Worm (Caenorhabditis elegans): Measurements from ENCODE around the gene prp-19.

Gene prp-19

DNA sequence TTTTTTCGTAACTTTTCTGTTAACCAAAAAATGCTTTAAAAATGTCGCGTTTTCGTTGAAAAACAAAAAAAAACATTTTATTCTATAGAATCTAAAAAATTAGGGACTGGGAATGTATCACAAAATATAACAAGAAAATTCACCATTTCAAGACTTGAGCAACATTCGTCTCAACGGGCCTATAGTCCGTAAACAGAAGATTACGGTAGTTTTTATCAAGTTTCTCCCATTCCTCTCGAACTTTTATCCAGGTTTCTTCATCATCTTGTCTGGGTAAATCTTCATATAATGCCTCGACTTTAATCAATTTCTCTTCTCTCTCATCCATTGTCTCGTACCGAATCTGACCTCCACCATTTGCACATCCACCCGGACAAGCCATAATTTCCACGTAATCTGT, 16.5 kb downstream of the prp-19 start:
- TF ChIP-seq lin-11 (tag; optimal IDR thresholded peaks at IDR 0.05) (no peak), K09A11.1 (tag; optimal IDR thresholded peaks at IDR 0.05; ENCODE audit: insufficient read depth) (no peak), ceh-18 (tag; optimal IDR thresholded peaks at IDR 0.05) (no peak), pat-9 (tag; optimal IDR thresholded peaks at IDR 0.05) (no peak), ama-1 (optimal IDR thresholded peaks at IDR 0.05) (no peak), hlh-8 (tag; optimal IDR thresholded peaks at IDR 0.05) (no peak), fkh-10 (GFP tag; optimal IDR thresholded peaks at IDR 0.05) (no peak), pag-3 (tag; optimal IDR thresholded peaks at IDR 0.05; ENCODE audit: borderline replicate concordance) (no peak), gmeb-2 (tag; optimal IDR thresholded peaks at IDR 0.05) (no peak), sox-4 (tag; optimal IDR thresholded peaks at IDR 0.05) (no peak), dve-1 (tag; optimal IDR thresholded peaks at IDR 0.05) (no peak), elt-4 (tag; optimal IDR thresholded peaks at IDR 0.05) (no peak), tbx-7 (tag; optimal IDR thresholded peaks at IDR 0.05) (no peak), unc-3 (GFP tag; conservative IDR thresholded peaks at IDR 0.05) (no peak), unc-3 (tag; optimal IDR thresholded peaks at IDR 0.05) (no peak), odd-2 (tag; optimal IDR thresholded peaks at IDR 0.05) (no peak), ahr-1 (tag; optimal IDR thresholded peaks at IDR 0.05) (no peak), ets-4 (tag; optimal IDR thresholded peaks at IDR 0.05) (no peak), eyg-1 (tag; optimal IDR thresholded peaks at IDR 0.05) (no peak), rnt-1 (tag; optimal IDR thresholded peaks at IDR 0.05) (no peak)

- TF ChIP-seq ceh-9 (tag; optimal IDR thresholded peaks at IDR 0.05) (no peak), ceh-31 (tag; optimal IDR thresholded peaks at IDR 0.05) (peak; percentile 11), sox-4 (tag; optimal IDR thresholded peaks at IDR 0.05) (no peak), unc-86 (tag; optimal IDR thresholded peaks at IDR 0.05) (no peak), dve-1 (tag; optimal IDR thresholded peaks at IDR 0.05) (no peak), che-1 (tag; optimal IDR thresholded peaks at IDR 0.05) (no peak), hlh-30 (tag; optimal IDR thresholded peaks at IDR 0.05; ENCODE audit: insufficient read depth) (no peak), pat-9 (tag; optimal IDR thresholded peaks at IDR 0.05) (no peak), F13H6.1 (tag; optimal IDR thresholded peaks at IDR 0.05) (no peak), elt-2 (tag; optimal IDR thresholded peaks at IDR 0.05) (peak; percentile 13), ceh-6 (GFP tag; optimal IDR thresholded peaks at IDR 0.05) (no peak)
These were observed 18.7 kb downstream of the prp-19 start, which contains the start of the genes rbm-42 and grwd-1 for ce11 chrIII:5153137-5153536. Gene rbm-42, minus strand, starts transcription at chrIII:5153229. Gene grwd-1, plus strand, starts transcription at chrIII:5153464.

- peak; percentile 33 for TF ChIP-seq unc-55 (GFP tag; optimal IDR thresholded peaks at IDR 0.05)
- TF ChIP-seq tbx-2 (tag; optimal IDR thresholded peaks at IDR 0.05) = peak; percentile 85
- TF ChIP-seq eyg-1 (tag; optimal IDR thresholded peaks at IDR 0.05) = no peak
These were observed 20.9 kb downstream of the prp-19 start for ce11 chrIII:5150980-5151379.

- no peak for TF ChIP-seq fkh-6 (tag; optimal IDR thresholded peaks at IDR 0.05)
- TF ChIP-seq ceh-19 (GFP tag; optimal IDR thresholded peaks at IDR 0.05) = no peak
- TF ChIP-seq tbx-2 (tag; optimal IDR thresholded peaks at IDR 0.05) = peak; percentile 68
These were observed 21.8 kb downstream of the prp-19 start for ce11 chrIII:5150012-5150411.

DNA sequence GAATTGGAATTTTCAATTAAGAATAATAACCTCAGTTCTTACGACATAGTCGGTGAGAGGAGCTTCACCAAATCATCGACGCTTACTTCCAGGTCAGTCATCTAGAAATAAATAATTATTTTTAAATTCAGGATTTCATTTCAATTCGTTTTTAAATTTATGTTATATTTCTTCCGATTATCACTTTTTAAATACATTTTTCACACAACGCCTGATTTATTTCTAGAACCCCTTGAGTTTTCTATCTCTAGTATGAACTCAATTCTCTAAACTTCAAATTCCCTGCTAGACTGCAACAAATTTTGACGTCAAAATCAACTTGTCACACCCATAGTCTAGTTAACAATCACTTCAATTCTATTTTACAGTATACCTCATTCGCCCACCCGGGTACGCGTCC, 22.4 kb downstream of the prp-19 start, which contains the start of gene Y54H5A.2:
Gene Y54H5A.2, minus strand, starts transcription at position 101 of the 400 bp plus-strand sequence.
- no peak for TF ChIP-seq sox-2 (GFP tag; IDR thresholded peaks at IDR 0.05)

- TF ChIP-seq C08G9.2 (tag; optimal IDR thresholded peaks at IDR 0.05) = no peak
These were observed 24.4 kb downstream of the prp-19 start for ce11 chrIII:5147445-5147844.

Measured in whole organism, late embryonic.